Worm (Caenorhabditis elegans) whole organism, L1 larva: Measurements from ENCODE around the gene srx-131.

Experiments used
- egl-27 ChIP-seq, 2 experiments: fragments of 150-350 bp in 1 of 2; sonication (generic microtip); optimal IDR thresholded peaks; 3 replicates each; lab custom pipeline; 2017 to 2018; ENCODE audit warnings: missing biosample characterization in 2 of 2, missing genetic modification characterization in 2 of 2, missing genetic modification reagents in 2 of 2
- hlh-17 ChIP-seq: fragments of 200-800 bp; sonication (Bioruptor generic); optimal IDR thresholded peaks from 2 replicates; lab custom pipeline; 2018; ENCODE audit warnings: missing genetic modification characterization, mild to moderate bottlenecking, missing compliant biosample characterization, moderate library complexity, borderline replicate concordance
- hpl-2 ChIP-seq: fragments of 150-350 bp; optimal IDR thresholded peaks from 2 replicates; lab custom pipeline; 2014; ENCODE audit warnings: missing biosample characterization, missing genetic modification reagents, missing genetic modification characterization
- mep-1 ChIP-seq: fragments of 150-350 bp; optimal IDR thresholded peaks from 2 replicates; lab custom pipeline; 2014; ENCODE audit warnings: missing biosample characterization, missing genetic modification characterization
- nhr-47 ChIP-seq: sonication (generic microtip); optimal IDR thresholded peaks from 2 replicates; lab custom pipeline; 2016; ENCODE audit warnings: mild to moderate bottlenecking, missing genetic modification characterization, moderate library complexity, missing compliant biosample characterization
- tbx-2 ChIP-seq: sonication (generic microtip); optimal IDR thresholded peaks from 2 replicates; lab custom pipeline; 2016; ENCODE audit warnings: missing genetic modification characterization, missing compliant biosample characterization
- unc-62 ChIP-seq: fragments of 150-350 bp; optimal IDR thresholded peaks from 2 replicates; lab custom pipeline; 2014; ENCODE audit warnings: missing biosample characterization, missing genetic modification reagents, missing genetic modification characterization

DNA sequence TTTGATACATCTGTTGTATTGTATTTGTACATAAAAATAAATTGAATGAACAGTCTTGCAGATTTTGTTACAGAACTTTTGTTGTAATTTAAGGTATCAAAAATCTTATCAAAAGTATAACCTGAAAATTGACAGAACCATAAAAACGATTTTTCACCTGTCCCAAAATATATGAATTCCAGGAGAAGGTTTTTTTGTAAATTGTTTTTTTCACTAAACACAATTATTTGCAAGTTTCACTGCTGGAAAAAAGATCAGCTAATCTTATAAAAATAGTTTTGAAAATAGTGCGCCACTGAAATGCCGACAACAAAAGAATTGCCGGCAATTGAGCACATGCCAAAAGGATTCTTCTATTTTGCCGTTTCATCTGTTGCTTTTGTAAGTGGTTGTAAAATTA lies 2.1 kb upstream of the srx-131 start, which contains the start of gene srx-130:
- no peak for TF ChIP-seq hlh-17 (GFP tag; lab: Kevin White, UChicago)
- no peak for TF ChIP-seq hpl-2 (GFP tag; lab: Kevin White, UChicago)
- no peak for TF ChIP-seq egl-27 (tag; optimal IDR thresholded peaks at IDR 0.05; lab: Kevin White, UChicago)
- no peak for TF ChIP-seq tbx-2
- TF ChIP-seq nhr-47 (tag; lab: Kevin White, UChicago), result no peak
- TF ChIP-seq mep-1, result no peak
- no peak for TF ChIP-seq unc-62
